Worm (Caenorhabditis elegans) whole organism, midembryonic: Measurements from ENCODE around the gene fbxc-36.
A peak's percentile ranks its signal among the peaks of the same experiment; 100 is the strongest.
"Not testable (repeated sequence)": the region's sequence is repeated elsewhere in the genome, so short reads cannot be mapped to it uniquely, and the experiment has no call there.

Source experiments
- T22C8.4 ChIP-seq: fragments of 200-800 bp; sonication (Bioruptor generic); IDR thresholded peaks from 2 replicates; pipeline ENCODE4 v1.3.6; 2022; ENCODE audit warnings: missing genetic modification characterization, missing compliant biosample characterization
- cog-1 ChIP-seq: sonication (generic microtip); optimal IDR thresholded peaks from 2 replicates; lab custom pipeline; 2016; ENCODE audit warnings: missing genetic modification characterization, missing compliant biosample characterization
- flt-1 ChIP-seq: fragments of 200-800 bp; sonication (Bioruptor generic); IDR thresholded peaks from 2 replicates; pipeline ENCODE4 v1.3.6; 2022; ENCODE audit warnings: missing genetic modification characterization, missing compliant biosample characterization
- klf-2 ChIP-seq: fragments of 200-800 bp; sonication (Bioruptor generic); conservative IDR thresholded peaks from 2 replicates; pipeline ENCODE4 v1.3.6; 2022; ENCODE audit warnings: missing genetic modification reagents, missing genetic modification characterization, missing compliant biosample characterization
- med-1 ChIP-seq: sonication (generic microtip); optimal IDR thresholded peaks from 2 replicates; lab custom pipeline; 2017; ENCODE audit warnings: missing genetic modification characterization, mild to moderate bottlenecking, missing compliant biosample characterization, antibody characterized with exemption, missing genetic modification reagents; ENCODE audit not compliant: insufficient read depth
- ref-1 ChIP-seq: fragments of 200-800 bp; sonication (Bioruptor generic); conservative IDR thresholded peaks from 2 replicates; pipeline ENCODE4 v1.3.6; 2022; ENCODE audit warnings: missing genetic modification reagents, missing genetic modification characterization, missing compliant biosample characterization
- tab-1 ChIP-seq: fragments of 200-800 bp; sonication (Bioruptor generic); IDR thresholded peaks from 2 replicates; pipeline ENCODE4 v1.3.6; 2022; ENCODE audit warnings: missing genetic modification characterization, missing compliant biosample characterization
- ztf-23 ChIP-seq: fragments of 200-800 bp; sonication (Bioruptor generic); IDR thresholded peaks from 2 replicates; pipeline ENCODE4 v1.3.6; 2022; ENCODE audit warnings: missing genetic modification reagents, missing genetic modification characterization, missing compliant biosample characterization
- ztf-29 ChIP-seq: fragments of 200-800 bp; sonication (Bioruptor generic); IDR thresholded peaks from 2 replicates; pipeline ENCODE4 v1.3.6; 2022; ENCODE audit warnings: missing genetic modification reagents, missing genetic modification characterization, missing compliant biosample characterization

Gene fbxc-36

DNA sequence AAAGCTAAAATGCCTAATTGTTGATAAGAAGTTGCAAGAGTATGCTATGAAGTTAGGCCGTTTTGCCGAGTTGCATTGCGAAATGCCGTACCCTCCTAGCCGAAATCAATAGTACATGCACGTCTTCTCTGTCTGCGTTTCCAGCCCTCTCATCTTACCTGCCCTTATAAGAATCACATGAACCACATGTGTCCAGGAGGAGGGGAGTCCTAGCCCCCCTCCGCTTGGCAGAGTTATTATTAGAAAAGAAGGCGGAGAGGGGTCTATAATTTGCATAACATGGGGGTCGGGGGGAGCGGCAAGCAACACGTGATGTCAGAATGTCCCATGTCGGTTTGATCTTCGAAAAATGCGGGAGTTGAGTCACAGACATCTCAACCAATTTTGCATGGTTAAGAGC, 12.3 kb downstream of the fbxc-36 start:
- TF ChIP-seq tab-1 (GFP tag; lab: Robert Waterston, UW) = no peak
- TF ChIP-seq ztf-29 (GFP tag; lab: Robert Waterston, UW) = 0 out of 2 replicates have a peak, but pooled peaks have one; percentile 18
- TF ChIP-seq flt-1 (GFP tag; lab: Robert Waterston, UW) = peak; percentile 61; the same call in 1 of the 2 replicates

DNA sequence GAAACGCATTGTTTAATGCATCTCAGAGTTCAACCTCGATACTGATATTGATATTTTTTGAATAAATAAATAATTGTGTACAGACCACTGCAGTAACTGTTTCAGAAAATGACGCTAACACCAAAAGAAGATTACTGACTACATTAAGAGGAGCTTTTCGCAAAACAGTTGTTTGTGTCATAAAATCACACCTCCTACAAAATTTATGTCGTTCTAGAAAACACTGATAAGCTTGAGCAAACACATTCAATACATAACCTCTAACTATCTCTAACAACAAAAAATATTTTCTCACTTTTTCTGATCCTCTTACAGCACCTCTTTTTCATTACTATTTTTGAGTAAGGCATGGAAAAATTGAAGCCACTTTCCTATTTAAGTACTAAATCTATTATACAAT, 13.8 kb downstream of the fbxc-36 start, which contains the start of gene fbxc-7:
TSS of gene fbxc-7 (plus strand) at position 301 of the 400 bp plus-strand sequence.
- TF ChIP-seq klf-2, flt-1, ref-1 (GFP tag; lab: Robert Waterston, UW): not testable (repeated sequence)

ce11 chrII:958618-959017, 17.8 kb downstream of the fbxc-36 start, which contains the start of gene sdz-4:
TSS of gene sdz-4 (plus strand) at chrII:958918.
- TF ChIP-seq klf-2 (GFP tag; lab: Robert Waterston, UW) = no peak
- no peak for TF ChIP-seq T22C8.4 (GFP tag; lab: Robert Waterston, UW)
- TF ChIP-seq med-1 (GFP tag; lab: Kevin White, UChicago) = no peak
- no peak for TF ChIP-seq ztf-29 (GFP tag; lab: Robert Waterston, UW)
- TF ChIP-seq tab-1 (GFP tag; lab: Robert Waterston, UW) = no peak
- TF ChIP-seq flt-1 (GFP tag; lab: Robert Waterston, UW) = no peak
- no peak for TF ChIP-seq cog-1 (tag; lab: Kevin White, UChicago)
- no peak for TF ChIP-seq ztf-23 (GFP tag; lab: Robert Waterston, UW)
- no peak for TF ChIP-seq ref-1 (GFP tag; lab: Robert Waterston, UW)

DNA sequence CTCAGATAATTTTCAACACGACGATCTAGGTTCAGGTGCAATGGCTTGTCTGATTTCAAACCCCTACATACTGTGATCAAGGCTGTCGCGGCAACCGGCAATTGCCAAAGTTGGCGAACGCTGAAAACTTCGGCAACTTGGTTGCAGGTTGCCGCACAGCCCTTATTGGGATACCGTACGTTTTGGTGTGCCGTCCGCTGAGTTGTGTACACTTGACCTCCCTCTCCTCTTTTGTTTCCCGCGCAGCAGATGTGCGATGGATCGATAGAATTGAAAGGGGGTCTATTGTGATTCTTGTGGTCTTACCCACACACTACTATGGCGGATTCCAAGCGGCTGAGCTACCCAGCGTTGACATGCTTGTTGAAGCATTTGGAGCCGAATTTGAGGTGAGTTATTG, 19.4 kb downstream of the fbxc-36 start, which contains the start of the genes C32B5.18 and C32B5.7:
TSS of gene C32B5.18 (plus strand) at position 301 of the 400 bp plus-strand sequence.
TSS of gene C32B5.7 (plus strand) at position 311 of the 400 bp plus-strand sequence.
- TF ChIP-seq tab-1 (GFP tag; lab: Robert Waterston, UW) (no peak), cog-1 (tag; lab: Kevin White, UChicago) (no peak), T22C8.4 (GFP tag; lab: Robert Waterston, UW) (no peak), klf-2 (GFP tag; lab: Robert Waterston, UW) (no peak), ref-1 (GFP tag; lab: Robert Waterston, UW) (no peak), flt-1 (GFP tag; lab: Robert Waterston, UW) (no peak), ztf-29 (GFP tag; lab: Robert Waterston, UW) (no peak), ztf-23 (GFP tag; lab: Robert Waterston, UW) (no peak), med-1 (GFP tag; lab: Kevin White, UChicago) (no peak)

DNA sequence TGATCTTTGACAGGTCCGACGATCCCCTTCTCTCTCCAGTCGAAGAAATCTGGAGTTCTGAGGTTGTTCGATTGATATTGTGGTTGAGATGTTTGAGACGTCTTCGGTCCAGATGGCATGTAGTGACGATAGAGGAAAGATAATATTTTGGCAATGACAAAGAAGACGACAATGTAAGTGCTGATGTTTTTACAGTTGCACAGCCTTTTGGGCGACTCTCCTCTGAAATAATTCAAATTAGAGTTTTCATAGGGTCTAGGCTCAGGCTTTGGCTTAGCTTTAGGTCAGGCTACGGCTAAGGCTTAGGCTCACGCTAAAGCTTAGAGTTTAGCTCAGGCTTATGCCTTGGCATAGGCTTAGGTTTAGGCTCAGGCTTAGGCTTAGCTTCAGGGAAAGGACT, 21.2 kb downstream of the fbxc-36 start, which contains the start of gene C32B5.13:
TSS of gene C32B5.13 (minus strand) at position 101 of the 400 bp plus-strand sequence.
- TF ChIP-seq ref-1 (GFP tag; lab: Robert Waterston, UW) (no peak), ztf-23 (GFP tag; lab: Robert Waterston, UW) (no peak), klf-2 (GFP tag; lab: Robert Waterston, UW) (no peak), T22C8.4 (GFP tag; lab: Robert Waterston, UW) (no peak), tab-1 (GFP tag; lab: Robert Waterston, UW) (no peak), ztf-29 (GFP tag; lab: Robert Waterston, UW) (no peak), cog-1 (tag; lab: Kevin White, UChicago) (no peak), med-1 (GFP tag; lab: Kevin White, UChicago) (no peak), flt-1 (GFP tag; lab: Robert Waterston, UW) (no peak)

- not testable (repeated sequence) for TF ChIP-seq tab-1, T22C8.4, ztf-23 (GFP tag; lab: Robert Waterston, UW)
These were observed 26.2 kb downstream of the fbxc-36 start, which contains the start of gene fbxc-18 for ce11 chrII:966962-967361. TSS of gene fbxc-18 (minus strand) at chrII:967062.

DNA sequence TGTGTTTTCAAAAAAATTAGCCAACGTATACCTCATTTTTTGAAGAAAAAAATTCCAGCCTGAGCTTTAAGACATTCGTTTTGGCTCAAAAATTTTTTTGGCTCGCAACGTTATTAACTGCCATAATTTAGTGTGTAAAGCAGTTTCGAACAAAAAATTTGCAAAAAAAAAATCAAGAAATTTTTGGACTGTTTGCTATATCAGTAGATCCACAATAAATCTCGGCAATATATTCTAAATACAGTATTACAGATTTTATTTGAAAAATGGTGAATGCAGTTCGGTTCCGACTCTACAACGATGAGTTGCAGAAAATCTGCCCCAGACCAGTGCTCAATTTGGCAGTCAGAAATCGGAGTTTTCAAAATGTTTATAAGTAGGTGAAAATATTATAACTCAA, 27.3 kb downstream of the fbxc-36 start, which contains the start of gene C32B5.6:
TSS of gene C32B5.6 (plus strand) at position 301 of the 400 bp plus-strand sequence.
- not testable (repeated sequence) for TF ChIP-seq med-1 (GFP tag; lab: Kevin White, UChicago); T22C8.4 (GFP tag; lab: Robert Waterston, UW); ztf-29 (GFP tag; lab: Robert Waterston, UW)

- TF ChIP-seq ztf-29 (GFP tag; lab: Robert Waterston, UW) (no peak), med-1 (GFP tag; lab: Kevin White, UChicago) (no peak)
These were observed 32.1 kb downstream of the fbxc-36 start, which contains the start of gene C32B5.15 for ce11 chrII:972850-973249. TSS of gene C32B5.15 (minus strand) at chrII:972950.

- TF ChIP-seq med-1 (GFP tag; lab: Kevin White, UChicago) = no peak
These were observed 33.2 kb downstream of the fbxc-36 start, which contains the start of gene fbxc-14 for ce11 chrII:973999-974398. TSS of gene fbxc-14 (plus strand) at chrII:974299.

DNA sequence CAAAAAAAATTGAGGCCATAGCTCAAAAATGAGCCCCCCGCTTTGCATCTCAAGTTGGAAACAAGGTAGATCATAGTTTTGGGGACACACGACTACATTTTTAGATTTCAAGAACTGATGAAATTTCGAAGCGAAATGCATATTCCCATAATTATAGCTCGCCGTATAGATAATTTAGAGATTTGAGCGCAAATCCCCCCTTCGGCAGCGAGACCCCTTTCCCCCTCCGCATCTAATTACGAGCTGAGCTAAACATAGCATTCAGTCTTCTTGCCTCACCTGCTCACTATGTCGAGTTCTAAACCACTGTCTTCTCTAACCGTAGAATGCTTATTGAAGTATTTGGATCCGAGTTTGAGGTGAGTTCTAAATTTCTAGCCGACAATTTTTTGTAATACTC, 38.4 kb downstream of the fbxc-36 start, which contains the start of the genes fbxc-17 and fbxc-15:
TSS of gene fbxc-17 (minus strand) at position 101 of the 400 bp plus-strand sequence.
TSS of gene fbxc-15 (plus strand) at position 289 of the 400 bp plus-strand sequence.
- TF ChIP-seq med-1 (GFP tag; lab: Kevin White, UChicago) (no peak), ztf-23 (GFP tag; lab: Robert Waterston, UW) (no peak), ztf-29 (GFP tag; lab: Robert Waterston, UW) (no peak), klf-2 (GFP tag; lab: Robert Waterston, UW) (no peak), T22C8.4 (GFP tag; lab: Robert Waterston, UW) (no peak), ref-1 (GFP tag; lab: Robert Waterston, UW) (no peak), flt-1 (GFP tag; lab: Robert Waterston, UW) (no peak), tab-1 (GFP tag; lab: Robert Waterston, UW) (no peak), cog-1 (tag; lab: Kevin White, UChicago) (no peak)
